Worm (Caenorhabditis elegans) whole organism, L3 larva: ENCODE measurements around the gene C33C12.1.
A peak's percentile ranks its signal among the peaks of the same experiment; 100 is the strongest.
"Not testable (repeated sequence)": the region's sequence is repeated elsewhere in the genome, so short reads cannot be mapped to it uniquely, and the experiment has no call there.

Experiments
- R02D3.7 ChIP-seq: fragments of 150-350 bp; optimal IDR thresholded peaks from 2 replicates; lab custom pipeline; 2014; ENCODE audit warnings: missing biosample characterization, missing genetic modification characterization
- ZK546.5 ChIP-seq: sonication (generic microtip); optimal IDR thresholded peaks from 2 replicates; lab custom pipeline; 2017; ENCODE audit warnings: missing biosample characterization, missing genetic modification characterization
- aly-2 ChIP-seq: fragments of 150-350 bp; optimal IDR thresholded peaks from 2 replicates; lab custom pipeline; 2014; ENCODE audit warnings: missing biosample characterization, missing genetic modification characterization
- ama-1 ChIP-seq: fragments of 150-350 bp; optimal IDR thresholded peaks from 2 replicates; lab custom pipeline; 2018
- ceh-16 ChIP-seq: sonication (generic microtip); optimal IDR thresholded peaks from 2 replicates; lab custom pipeline; 2017; ENCODE audit warnings: missing biosample characterization, missing genetic modification characterization
- ceh-28 ChIP-seq: fragments of 150-350 bp; optimal IDR thresholded peaks from 2 replicates; lab custom pipeline; 2014; ENCODE audit warnings: missing biosample characterization, missing genetic modification reagents, missing genetic modification characterization
- ceh-82 ChIP-seq: fragments of 150-350 bp; optimal IDR thresholded peaks from 2 replicates; lab custom pipeline; 2014; ENCODE audit warnings: missing biosample characterization, missing genetic modification characterization
- ceh-9 ChIP-seq: sonication (generic microtip); optimal IDR thresholded peaks from 2 replicates; lab custom pipeline; 2018; ENCODE audit warnings: missing biosample characterization, missing genetic modification characterization
- daf-12 ChIP-seq: fragments of 150-350 bp; optimal IDR thresholded peaks from 2 replicates; lab custom pipeline; 2014; ENCODE audit warnings: missing biosample characterization, missing genetic modification reagents, missing genetic modification characterization
- egl-27 ChIP-seq: sonication (generic microtip); optimal IDR thresholded peaks from 4 replicates; lab custom pipeline; 2017; ENCODE audit warnings: missing biosample characterization, missing genetic modification reagents, missing genetic modification characterization
- egl-5 ChIP-seq: fragments of 150-350 bp; optimal IDR thresholded peaks from 2 replicates; lab custom pipeline; 2017; ENCODE audit warnings: missing biosample characterization, missing genetic modification reagents, missing genetic modification characterization, inconsistent platforms
- elt-1 ChIP-seq: fragments of 150-350 bp; optimal IDR thresholded peaks from 2 replicates; lab custom pipeline; 2014; ENCODE audit warnings: missing biosample characterization, missing genetic modification characterization
- elt-2 ChIP-seq: sonication (generic microtip); optimal IDR thresholded peaks from 2 replicates; lab custom pipeline; 2016; ENCODE audit warnings: missing genetic modification reagents, mild to moderate bottlenecking, missing genetic modification characterization, missing compliant biosample characterization
- elt-3 ChIP-seq, 3 experiments: fragments of 150-350 bp in 1 of 3; sonication (generic microtip) in 2 of 3; optimal IDR thresholded peaks; 2 replicates in 2 of 3; 4 replicates in 1 of 3; lab custom pipeline; 2014 to 2017; ENCODE audit warnings: missing biosample characterization in 3 of 3, missing genetic modification characterization in 3 of 3
- fos-1 ChIP-seq: fragments of 150-350 bp; optimal IDR thresholded peaks from 2 replicates; lab custom pipeline; 2014; ENCODE audit warnings: missing biosample characterization, missing genetic modification characterization
- lsy-12 ChIP-seq: sonication (generic microtip); optimal IDR thresholded peaks from 2 replicates; lab custom pipeline; 2016; ENCODE audit warnings: mild to moderate bottlenecking, missing genetic modification characterization, missing compliant biosample characterization
- mdl-1 ChIP-seq: fragments of 150-350 bp; optimal IDR thresholded peaks from 2 replicates; lab custom pipeline; 2014; ENCODE audit warnings: missing biosample characterization, missing genetic modification characterization
- nfya-1 ChIP-seq: sonication (generic microtip); optimal IDR thresholded peaks from 2 replicates; lab custom pipeline; 2017; ENCODE audit warnings: missing genetic modification characterization, mild to moderate bottlenecking, missing compliant biosample characterization, antibody characterized with exemption, moderate library complexity; ENCODE audit not compliant: insufficient read depth
- nhr-11 ChIP-seq: fragments of 150-350 bp; optimal IDR thresholded peaks from 2 replicates; lab custom pipeline; 2014; ENCODE audit warnings: missing biosample characterization, missing genetic modification characterization
- nhr-12 ChIP-seq: fragments of 150-350 bp; optimal IDR thresholded peaks from 2 replicates; lab custom pipeline; 2014; ENCODE audit warnings: missing biosample characterization, missing genetic modification characterization
- nhr-23 ChIP-seq: fragments of 150-350 bp; optimal IDR thresholded peaks from 2 replicates; lab custom pipeline; 2014; ENCODE audit warnings: missing biosample characterization, missing genetic modification reagents, missing genetic modification characterization
- nhr-237 ChIP-seq: fragments of 150-350 bp; optimal IDR thresholded peaks from 2 replicates; lab custom pipeline; 2014; ENCODE audit warnings: missing biosample characterization, missing genetic modification characterization
- nhr-25 ChIP-seq: sonication (generic microtip); optimal IDR thresholded peaks from 2 replicates; lab custom pipeline; 2017; ENCODE audit warnings: missing biosample characterization, missing genetic modification characterization
- nhr-43 ChIP-seq: sonication (generic microtip); optimal IDR thresholded peaks from 2 replicates; lab custom pipeline; 2016; ENCODE audit warnings: mild to moderate bottlenecking, missing genetic modification characterization, missing compliant biosample characterization; ENCODE audit not compliant: poor library complexity, severe bottlenecking
- nhr-67 ChIP-seq: fragments of 150-350 bp; optimal IDR thresholded peaks from 2 replicates; lab custom pipeline; 2014; ENCODE audit warnings: missing biosample characterization, missing genetic modification characterization
- nhr-76 ChIP-seq: fragments of 150-350 bp; sonication (generic microtip); optimal IDR thresholded peaks from 5 replicates; lab custom pipeline; 2014; ENCODE audit warnings: missing biosample characterization, missing genetic modification characterization
- nhr-77 ChIP-seq: fragments of 150-350 bp; optimal IDR thresholded peaks from 2 replicates; lab custom pipeline; 2014; ENCODE audit warnings: missing biosample characterization, missing genetic modification characterization
- pqm-1 ChIP-seq: fragments of 150-350 bp; optimal IDR thresholded peaks from 2 replicates; lab custom pipeline; 2017; ENCODE audit warnings: missing biosample characterization, missing genetic modification characterization, inconsistent platforms
- sea-2 ChIP-seq: fragments of 150-350 bp; sonication (generic microtip); optimal IDR thresholded peaks from 4 replicates; lab custom pipeline; 2014; ENCODE audit warnings: missing biosample characterization, missing genetic modification reagents, missing genetic modification characterization
- tbx-2 ChIP-seq: sonication (generic microtip); optimal IDR thresholded peaks from 2 replicates; lab custom pipeline; 2016; ENCODE audit warnings: mild to moderate bottlenecking, missing genetic modification characterization, missing compliant biosample characterization
- unc-39 ChIP-seq: sonication (generic microtip); optimal IDR thresholded peaks from 4 replicates; lab custom pipeline; 2017; ENCODE audit warnings: missing biosample characterization, missing genetic modification characterization
- unc-62 ChIP-seq: fragments of 150-350 bp; sonication (generic microtip); optimal IDR thresholded peaks from 4 replicates; lab custom pipeline; 2014; ENCODE audit warnings: missing biosample characterization, missing genetic modification reagents, missing genetic modification characterization
- zag-1 ChIP-seq: fragments of 150-350 bp; optimal IDR thresholded peaks from 2 replicates; lab custom pipeline; 2014; ENCODE audit warnings: missing biosample characterization, missing genetic modification characterization
- ztf-11 ChIP-seq: fragments of 150-350 bp; optimal IDR thresholded peaks from 2 replicates; lab custom pipeline; 2014; ENCODE audit warnings: missing biosample characterization, missing genetic modification characterization
- ztf-4 ChIP-seq: fragments of 150-350 bp; optimal IDR thresholded peaks from 2 replicates; lab custom pipeline; 2014; ENCODE audit warnings: missing biosample characterization, missing genetic modification characterization

C33C12.1 gene

DNA sequence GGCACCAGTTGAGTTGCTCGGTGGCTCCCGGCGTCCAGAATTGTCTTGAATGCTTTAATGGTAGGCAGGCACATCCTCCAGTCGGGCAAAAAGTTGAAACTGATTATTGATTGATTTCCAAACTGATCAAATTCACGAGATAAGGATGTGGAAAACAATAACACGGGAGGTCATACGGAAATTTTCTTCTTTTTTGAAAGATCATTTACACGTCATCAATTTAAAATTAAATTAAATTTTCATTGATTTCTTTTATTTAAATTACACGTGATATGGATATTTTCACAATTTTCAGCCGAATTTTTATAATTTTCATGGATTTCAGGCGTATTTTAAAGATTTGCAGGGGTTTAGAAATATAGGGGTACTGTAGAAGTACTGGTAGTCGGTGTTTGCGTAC, 25.4 kb downstream of the C33C12.1 start, which contains the start of gene cbs-2:
cbs-2 (minus strand) TSS at position 101 of the 400 bp plus-strand sequence.
- TF ChIP-seq tbx-2 (tag; lab: Kevin White, UChicago) (no peak), ceh-16 (tag; lab: Kevin White, UChicago) (no peak), unc-39 (tag; lab: Kevin White, UChicago) (no peak), nhr-237 (no peak)

DNA sequence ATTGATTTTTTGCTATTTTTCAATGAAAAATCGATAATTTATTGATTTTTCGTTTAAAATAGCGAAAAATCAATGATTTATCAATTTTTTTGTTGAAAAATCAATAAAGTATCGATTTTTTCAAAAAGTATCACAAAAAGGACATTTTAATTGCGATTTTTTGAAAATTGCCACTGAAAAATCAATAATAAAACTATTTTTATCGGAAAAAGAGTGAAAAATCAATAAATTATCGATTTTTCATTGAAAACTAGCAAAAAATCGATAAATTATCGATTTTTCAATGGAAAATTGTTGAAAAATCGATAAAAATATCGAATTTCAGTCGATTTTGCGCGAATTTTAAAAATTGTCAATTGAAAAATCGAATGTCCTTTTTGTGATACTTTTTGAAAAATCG, 26.9 kb downstream of the C33C12.1 start:
- TF ChIP-seq ceh-28 (tag; lab: Kevin White, UChicago): peak; percentile 85

DNA sequence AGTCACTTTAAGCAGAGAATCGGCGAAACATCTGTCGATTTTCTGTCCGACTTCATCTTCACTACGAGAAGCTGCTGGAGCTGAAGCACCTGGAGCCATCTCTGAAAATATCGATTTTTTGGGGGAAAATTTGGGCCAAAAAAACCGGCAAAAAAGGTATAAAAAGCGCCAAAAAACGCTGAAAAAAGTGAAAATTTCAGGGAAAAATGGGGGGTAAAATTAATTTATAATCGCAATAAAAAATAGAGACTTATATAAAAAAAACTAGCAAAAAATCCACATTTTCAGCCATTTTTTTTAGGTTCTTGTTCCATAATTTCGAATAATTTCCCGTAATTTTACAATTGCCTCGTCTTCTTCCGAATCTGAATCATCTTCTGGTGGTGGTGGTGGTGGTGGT, 27.6 kb downstream of the C33C12.1 start, which contains the start of gene F54A3.5:
F54A3.5 (minus strand) TSS at position 101 of the 400 bp plus-strand sequence.
- TF ChIP-seq fos-1 (tag; lab: Kevin White, UChicago): no peak
- no peak for TF ChIP-seq mdl-1 (tag; lab: Kevin White, UChicago)
- TF ChIP-seq pqm-1 (tag; lab: Kevin White, UChicago): no peak
- TF ChIP-seq unc-39 (tag; lab: Kevin White, UChicago): no peak
- TF ChIP-seq ZK546.5: no peak
- no peak for TF ChIP-seq elt-3 (tag; optimal IDR thresholded peaks at IDR 0.05; lab: Kevin White, UChicago)
- TF ChIP-seq ztf-4 (tag; lab: Kevin White, UChicago): no peak
- TF ChIP-seq ceh-82 (tag; lab: Kevin White, UChicago): no peak
- no peak for TF ChIP-seq nhr-12 (tag; lab: Kevin White, UChicago)
- no peak for TF ChIP-seq aly-2 (tag; lab: Kevin White, UChicago)
- TF ChIP-seq unc-62 (GFP tag; lab: Kevin White, UChicago): no peak

DNA sequence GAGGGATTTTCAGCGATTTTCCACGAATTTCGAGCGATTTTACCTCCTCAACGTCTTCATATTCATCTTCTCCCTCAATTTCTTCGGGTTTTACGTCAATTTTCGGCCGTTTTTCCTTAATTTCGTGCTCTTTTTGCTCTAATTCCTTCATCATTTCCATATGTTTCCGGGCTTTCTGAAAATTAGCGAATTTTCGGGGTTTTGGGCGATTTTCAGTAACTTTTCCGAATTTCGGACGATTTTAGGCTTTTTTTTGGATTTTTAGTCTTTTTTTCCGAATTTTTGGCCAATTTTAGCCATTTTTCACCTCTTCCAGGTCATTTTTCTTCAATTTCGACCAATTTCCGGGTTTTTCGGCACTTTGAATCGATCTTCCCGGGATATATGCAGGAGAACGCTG, 32.3 kb downstream of the C33C12.1 start:
- TF ChIP-seq nhr-11 (no peak), R02D3.7 (no peak), nfya-1 (tag; lab: Kevin White, UChicago) (no peak), ama-1 (lab: Kevin White, UChicago) (no peak), nhr-77 (tag; lab: Kevin White, UChicago) (no peak)

DNA sequence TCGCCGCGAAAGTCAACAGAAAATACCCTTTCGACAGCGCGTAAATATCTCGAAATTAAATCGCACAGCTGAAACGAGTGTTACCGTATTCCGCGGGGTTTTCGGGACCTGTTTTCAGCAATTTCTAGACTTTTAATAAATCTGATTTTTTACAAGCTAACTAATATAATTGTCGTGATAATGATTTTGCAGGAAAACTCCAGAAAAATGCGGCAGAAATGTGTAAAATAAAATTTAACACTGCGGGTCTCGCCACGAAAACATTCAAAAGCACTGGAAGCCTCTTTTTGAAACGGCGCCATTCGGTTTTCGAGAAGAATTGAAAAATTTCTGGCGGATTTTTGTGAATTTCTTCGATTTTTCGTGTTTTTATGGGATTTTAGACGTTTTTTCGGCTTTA, 34.4 kb downstream of the C33C12.1 start, which contains the start of gene F54A3.6:
F54A3.6 (minus strand) TSS at position 42 of the 400 bp plus-strand sequence.
- not testable (repeated sequence) for TF ChIP-seq nhr-76, ceh-16, pqm-1 (tag; lab: Kevin White, UChicago)
- TF ChIP-seq, all 47 proteins: peak for 0; not testable (repeated sequence) for 47

DNA sequence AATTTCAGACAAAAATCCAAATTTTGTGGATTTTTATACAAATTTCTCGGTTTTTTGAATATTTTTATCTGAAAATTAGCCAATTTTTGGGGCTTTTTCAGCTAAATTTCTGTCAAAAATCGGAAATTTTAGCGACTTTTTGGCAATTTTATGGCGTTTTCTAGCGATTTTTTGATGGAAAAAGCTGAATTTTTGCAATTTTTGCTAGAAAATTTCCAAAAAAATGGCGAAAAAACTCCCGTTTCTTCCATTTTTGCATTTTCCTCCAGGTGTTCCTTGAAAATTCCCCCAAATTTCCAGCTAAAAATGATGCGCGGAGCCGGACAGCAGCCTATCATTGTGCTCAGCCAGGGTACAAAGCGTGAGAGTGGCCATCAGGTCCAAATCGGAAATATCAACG, 35.2 kb downstream of the C33C12.1 start, which contains the start of gene cct-3:
cct-3 (plus strand) TSS at position 301 of the 400 bp plus-strand sequence.
- TF ChIP-seq egl-27 (no peak), zag-1 (tag; lab: Kevin White, UChicago) (no peak), ztf-4 (tag; lab: Kevin White, UChicago) (no peak), mdl-1 (tag; lab: Kevin White, UChicago) (no peak), ama-1 (lab: Kevin White, UChicago) (no peak), nfya-1 (tag; lab: Kevin White, UChicago) (no peak), nhr-25 (no peak)

DNA sequence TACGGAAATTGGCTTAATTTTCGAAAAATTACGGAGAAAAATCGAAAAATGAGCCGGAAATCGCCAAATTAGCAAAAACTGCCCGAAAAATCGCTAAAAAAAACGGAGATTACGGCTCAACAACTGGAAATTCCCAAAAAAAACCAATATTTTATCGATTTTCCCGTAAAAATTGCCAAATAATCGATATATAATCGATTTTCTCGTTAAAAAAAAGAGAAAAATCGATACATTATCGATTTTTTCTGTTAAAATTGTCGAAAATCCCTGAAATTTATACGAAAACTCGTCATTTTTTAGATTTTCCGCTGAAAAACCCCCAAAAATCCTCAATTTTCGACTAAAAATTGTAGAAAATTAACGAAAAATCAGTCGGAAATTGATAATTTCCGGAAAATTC, 38.3 kb downstream of the C33C12.1 start:
- TF ChIP-seq ztf-11 (tag; lab: Kevin White, UChicago) (no peak), ceh-28 (tag; lab: Kevin White, UChicago) (peak; percentile 75)
- TF ChIP-seq, all 47 proteins: peak for 1

DNA sequence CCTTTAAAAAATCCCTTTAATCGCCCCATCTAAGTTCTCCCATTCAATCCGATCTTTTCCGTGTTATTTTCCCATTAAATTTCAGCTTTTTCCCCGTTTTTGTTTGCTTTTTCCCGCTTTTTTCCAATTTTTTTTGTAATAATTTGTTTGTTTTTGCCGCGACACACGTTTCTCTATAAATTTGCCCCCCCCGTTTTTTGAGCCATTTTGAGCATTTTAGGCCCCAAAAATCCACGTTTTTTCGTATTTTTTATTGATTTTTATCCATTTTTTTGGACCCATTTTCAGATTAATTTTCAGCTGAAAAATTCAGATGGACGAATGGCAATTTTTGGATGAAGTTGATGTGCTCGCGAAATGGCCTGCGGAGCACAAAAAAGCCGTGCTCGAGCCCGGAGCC, 45.3 kb downstream of the C33C12.1 start, which contains the start of gene F54A3.2:
F54A3.2 (plus strand) TSS at position 301 of the 400 bp plus-strand sequence.
- no peak for TF ChIP-seq fos-1 (tag; lab: Kevin White, UChicago)
- no peak for TF ChIP-seq elt-3 (tag; optimal IDR thresholded peaks at IDR 0.05; lab: Kevin White, UChicago)
- no peak for TF ChIP-seq unc-62 (GFP tag; lab: Kevin White, UChicago)
- no peak for TF ChIP-seq sea-2 (GFP tag; lab: Kevin White, UChicago)
- TF ChIP-seq ztf-4 (tag; lab: Kevin White, UChicago): no peak
- no peak for TF ChIP-seq mdl-1 (tag; lab: Kevin White, UChicago)
- no peak for TF ChIP-seq ztf-11 (tag; lab: Kevin White, UChicago)
- TF ChIP-seq daf-12: no peak
- no peak for TF ChIP-seq elt-2 (tag; lab: Kevin White, UChicago)
- no peak for TF ChIP-seq nhr-43 (tag; lab: Kevin White, UChicago)
- no peak for TF ChIP-seq ama-1 (lab: Kevin White, UChicago)
- no peak for TF ChIP-seq nhr-23 (tag; lab: Kevin White, UChicago)
- no peak for TF ChIP-seq nhr-67
- TF ChIP-seq egl-5 (tag; lab: Kevin White, UChicago): no peak
- no peak for TF ChIP-seq lsy-12 (tag; lab: Kevin White, UChicago)
- TF ChIP-seq nhr-11: no peak
- TF ChIP-seq elt-1: no peak
- no peak for TF ChIP-seq nfya-1 (tag; lab: Kevin White, UChicago)
- TF ChIP-seq ceh-9: no peak
